Worm (Caenorhabditis elegans): ENCODE results near the gene F20B6.9.

DNA sequence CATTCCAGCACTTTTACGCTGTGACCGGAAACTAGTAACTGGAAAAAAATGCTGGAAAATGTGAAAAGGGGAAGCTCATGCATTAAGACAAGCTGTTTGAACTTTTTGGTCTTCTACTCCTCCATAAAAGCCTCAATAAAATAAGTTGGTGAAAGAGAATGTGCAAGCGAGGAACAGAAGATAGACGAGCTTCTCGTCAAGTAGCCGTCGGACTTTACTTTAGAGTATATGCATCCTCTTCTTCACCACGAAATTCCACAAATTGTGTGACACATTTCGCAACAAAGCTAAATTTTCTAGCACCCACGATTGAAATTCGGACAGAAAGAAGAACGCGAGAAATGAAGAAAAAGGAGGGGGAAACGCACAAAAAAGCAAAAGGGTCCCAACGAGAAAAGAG, 47.4 kb downstream of the F20B6.9 start:
- TF ChIP-seq pha-4 (tag; optimal IDR thresholded peaks at IDR 0.05) (no peak), ets-4 (tag; optimal IDR thresholded peaks at IDR 0.05) (no peak)

All from whole organism, late embryonic.